Worm (Caenorhabditis elegans) whole organism, L4 larva: ENCODE results near the gene ins-35.

Experiments used
- Y5F2A.4 ChIP-seq: fragments of 200-800 bp; sonication (Bioruptor generic); optimal IDR thresholded peaks from 2 replicates; lab custom pipeline; 2018; ENCODE audit warnings: mild to moderate bottlenecking, missing genetic modification characterization, missing compliant biosample characterization
- ceh-44 ChIP-seq: fragments of 200-800 bp; sonication (Bioruptor generic); IDR thresholded peaks from 2 replicates; pipeline ENCODE4 v1.3.6; 2022; ENCODE audit warnings: missing genetic modification reagents, missing genetic modification characterization, missing compliant biosample characterization
- cey-2 ChIP-seq: sonication (generic microtip); optimal IDR thresholded peaks from 3 replicates; lab custom pipeline; 2017; ENCODE audit warnings: missing genetic modification characterization, mild to moderate bottlenecking, missing compliant biosample characterization, antibody characterized with exemption, borderline replicate concordance; ENCODE audit not compliant: insufficient read depth
- daf-16 ChIP-seq, 3 experiments: sonication (generic microtip); optimal IDR thresholded peaks; 2 replicates each; lab custom pipeline; 2016 to 2017; ENCODE audit warnings: missing genetic modification characterization in 3 of 3, missing genetic modification reagents in 3 of 3, mild to moderate bottlenecking in 2 of 3, missing compliant biosample characterization in 2 of 3, missing biosample characterization in 1 of 3, moderate library complexity in 1 of 3
- dmd-8 ChIP-seq: fragments of 200-800 bp; sonication (Bioruptor generic); IDR thresholded peaks from 2 replicates; pipeline ENCODE4 v1.3.6; 2022; ENCODE audit warnings: missing genetic modification characterization, missing compliant biosample characterization
- dpl-1 ChIP-seq: fragments of 150-350 bp; optimal IDR thresholded peaks from 2 replicates; lab custom pipeline; 2014; ENCODE audit warnings: missing biosample characterization, missing genetic modification reagents, missing genetic modification characterization
- duxl-1 ChIP-seq: sonication (generic microtip); optimal IDR thresholded peaks from 2 replicates; lab custom pipeline; 2016; ENCODE audit warnings: mild to moderate bottlenecking, missing genetic modification characterization, moderate library complexity, missing compliant biosample characterization; ENCODE audit not compliant: poor library complexity
- dve-1 ChIP-seq: sonication (generic microtip); optimal IDR thresholded peaks from 2 replicates; lab custom pipeline; 2017; ENCODE audit warnings: antibody characterized with exemption, mild to moderate bottlenecking, missing genetic modification characterization, missing compliant biosample characterization; ENCODE audit not compliant: insufficient read depth
- egl-27 ChIP-seq: sonication (generic microtip); optimal IDR thresholded peaks from 3 replicates; lab custom pipeline; 2017; ENCODE audit warnings: missing biosample characterization, missing genetic modification reagents, missing genetic modification characterization
- hif-1 ChIP-seq, 2 experiments: sonication (generic microtip); optimal IDR thresholded peaks; 2 replicates each; lab custom pipeline; 2016 to 2017; ENCODE audit warnings: missing compliant biosample characterization in 2 of 2, missing genetic modification characterization in 2 of 2, missing genetic modification reagents in 2 of 2, missing genotype in 2 of 2, mild to moderate bottlenecking in 1 of 2
- hlh-30 ChIP-seq: sonication (generic microtip); optimal IDR thresholded peaks from 2 replicates; lab custom pipeline; 2017; ENCODE audit warnings: antibody characterized with exemption, mild to moderate bottlenecking, missing genetic modification characterization, missing compliant biosample characterization; ENCODE audit not compliant: insufficient read depth
- hmg-1.1 ChIP-seq: fragments of 200-800 bp; sonication (Bioruptor generic); IDR thresholded peaks from 2 replicates; pipeline ENCODE4 v1.3.6; 2022; ENCODE audit warnings: missing genetic modification reagents, missing genetic modification characterization, missing compliant biosample characterization
- lim-7 ChIP-seq: fragments of 200-800 bp; sonication (Bioruptor generic); IDR thresholded peaks from 2 replicates; pipeline ENCODE4 v1.3.6; 2022; ENCODE audit warnings: missing genetic modification characterization, missing compliant biosample characterization
- lin-39 ChIP-seq: fragments of 150-350 bp; optimal IDR thresholded peaks from 2 replicates; lab custom pipeline; 2014; ENCODE audit warnings: missing biosample characterization, missing genetic modification reagents, missing genetic modification characterization
- lsy-2 ChIP-seq, 2 experiments: fragments of 150-350 bp in 1 of 2; sonication (generic microtip) in 1 of 2; optimal IDR thresholded peaks; 2 replicates each; lab custom pipeline; 2014 to 2017; ENCODE audit warnings: missing biosample characterization in 2 of 2, missing genetic modification characterization in 2 of 2
- mdl-1 ChIP-seq, 2 experiments: fragments of 150-350 bp in 1 of 2; sonication (generic microtip) in 1 of 2; optimal IDR thresholded peaks; 2 replicates each; lab custom pipeline; 2014 to 2017; ENCODE audit warnings: missing biosample characterization in 2 of 2, missing genetic modification characterization in 2 of 2
- mep-1 ChIP-seq: fragments of 150-350 bp; sonication (generic microtip); optimal IDR thresholded peaks from 3 replicates; lab custom pipeline; 2014; ENCODE audit warnings: missing biosample characterization, missing genetic modification characterization
- mxl-3 ChIP-seq: fragments of 200-800 bp; sonication (Bioruptor generic); optimal IDR thresholded peaks from 2 replicates; lab custom pipeline; 2018; ENCODE audit warnings: mild to moderate bottlenecking, missing genetic modification characterization, missing compliant biosample characterization
- nhr-11 ChIP-seq: fragments of 150-350 bp; optimal IDR thresholded peaks from 2 replicates; lab custom pipeline; 2014; ENCODE audit warnings: missing biosample characterization, missing genetic modification characterization
- nhr-28 ChIP-seq: fragments of 150-350 bp; optimal IDR thresholded peaks from 2 replicates; lab custom pipeline; 2014; ENCODE audit warnings: missing biosample characterization, missing genetic modification characterization
- nhr-48 ChIP-seq: sonication (generic microtip); optimal IDR thresholded peaks from 2 replicates; lab custom pipeline; 2016; ENCODE audit warnings: mild to moderate bottlenecking, missing genetic modification characterization, missing compliant biosample characterization
- nhr-6 ChIP-seq: fragments of 150-350 bp; optimal IDR thresholded peaks from 2 replicates; lab custom pipeline; 2014; ENCODE audit warnings: missing biosample characterization, missing genetic modification characterization
- pha-4 ChIP-seq, 2 experiments: fragments of 150-350 bp in 1 of 2; fragments of 200-800 bp in 1 of 2; sonication (Bioruptor generic) in 1 of 2; IDR thresholded peaks in 1 of 2; optimal IDR thresholded peaks in 1 of 2; 2 replicates each; pipeline versions ENCODE4 v1.3.6 to Lab custom; 2014 to 2022; ENCODE audit warnings: missing genetic modification characterization in 2 of 2, missing genetic modification reagents in 2 of 2, missing biosample characterization in 1 of 2, missing compliant biosample characterization in 1 of 2
- rbr-2 ChIP-seq: sonication (generic microtip); optimal IDR thresholded peaks from 2 replicates; lab custom pipeline; 2016; ENCODE audit warnings: missing genotype, missing genetic modification characterization, missing compliant biosample characterization
- spr-3 ChIP-seq: fragments of 200-800 bp; sonication (Bioruptor generic); optimal IDR thresholded peaks from 2 replicates; lab custom pipeline; 2018; ENCODE audit warnings: mild to moderate bottlenecking, missing genetic modification characterization, missing compliant biosample characterization
- unc-39 ChIP-seq: sonication (generic microtip); optimal IDR thresholded peaks from 2 replicates; lab custom pipeline; 2017; ENCODE audit warnings: missing biosample characterization, missing genetic modification characterization
- unc-62 ChIP-seq, 3 experiments: fragments of 150-350 bp in 1 of 3; sonication (generic microtip); optimal IDR thresholded peaks in 2 of 3; peaks in 1 of 3; 1 replicate in 1 of 3; 2 replicates in 2 of 3; lab custom pipeline; 2014 to 2017; ENCODE audit warnings: missing biosample characterization in 3 of 3, missing genetic modification characterization in 3 of 3, missing genetic modification reagents in 3 of 3, missing genotype in 1 of 3
- zag-1 ChIP-seq: fragments of 150-350 bp; optimal IDR thresholded peaks from 2 replicates; lab custom pipeline; 2014; ENCODE audit warnings: missing biosample characterization, missing genetic modification characterization
- zip-2 ChIP-seq: fragments of 150-350 bp; optimal IDR thresholded peaks from 2 replicates; lab custom pipeline; 2014; ENCODE audit warnings: missing biosample characterization, missing genetic modification characterization

ins-35 gene

DNA sequence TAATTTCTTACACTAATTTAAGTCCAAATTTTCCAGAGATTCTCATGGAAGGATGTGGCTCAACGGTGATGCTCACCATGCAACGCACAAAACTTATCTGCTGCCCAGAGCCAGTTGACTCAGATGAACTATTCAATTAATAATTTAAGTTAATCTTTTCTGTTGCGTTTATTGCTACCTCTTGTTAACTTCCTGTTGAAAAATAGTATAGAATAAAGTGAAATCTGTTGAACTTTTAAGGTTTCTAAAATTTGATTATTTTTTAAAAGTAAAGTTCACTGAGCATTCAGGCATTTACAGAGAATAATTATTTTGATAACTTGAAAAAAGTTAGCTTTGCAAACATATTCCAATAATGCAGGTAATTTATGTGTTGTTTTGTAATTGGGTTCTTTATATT, 734 bp downstream of the ins-35 start:
- TF ChIP-seq unc-62 (GFP tag; optimal IDR thresholded peaks at IDR 0.05 in 1 of 2; lab: Kevin White, UChicago) (peak in 1 of 2 experiments; percentile 92), unc-62 (tag; optimal IDR thresholded peaks at IDR 0.05; lab: Kevin White, UChicago) (no peak), Y5F2A.4 (GFP tag; lab: Kevin White, UChicago) (no peak), hif-1 (tag; optimal IDR thresholded peaks at IDR 0.05; lab: Kevin White, UChicago) (no peak), dmd-8 (GFP tag; lab: Robert Waterston, UW) (no peak), zag-1 (tag; lab: Kevin White, UChicago) (no peak)

DNA sequence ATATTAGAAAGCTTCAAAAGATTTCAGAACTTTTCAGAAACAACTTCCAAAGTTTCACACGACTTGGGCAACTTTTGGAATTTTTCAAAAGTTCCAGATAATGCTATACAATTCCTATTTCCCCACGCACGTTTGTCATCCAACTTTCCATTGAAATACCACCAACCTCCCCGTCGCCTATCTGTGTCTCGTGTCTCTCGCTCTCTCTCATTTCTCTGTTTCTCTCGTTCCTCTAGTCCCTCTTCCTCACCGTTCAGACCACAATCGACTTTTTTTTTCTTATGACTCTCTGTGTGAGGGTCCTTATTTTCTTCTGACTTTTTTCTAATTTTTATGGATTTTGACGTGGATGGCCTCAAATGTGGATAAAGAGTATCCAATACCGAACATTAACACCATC, 5.0 kb downstream of the ins-35 start, which contains the start of gene K02E2.6:
Gene K02E2.6 (plus strand): TSS at position 242 of the 400 bp plus-strand sequence.
- TF ChIP-seq Y5F2A.4 (GFP tag; lab: Kevin White, UChicago) (no peak), daf-16 (GFP tag; optimal IDR thresholded peaks at IDR 0.05; lab: Kevin White, UChicago) (no peak), daf-16 (tag; optimal IDR thresholded peaks at IDR 0.05; lab: Kevin White, UChicago) (peak; percentile 6), hlh-30 (peak; percentile 54), duxl-1 (tag; lab: Kevin White, UChicago) (peak; percentile 91)

DNA sequence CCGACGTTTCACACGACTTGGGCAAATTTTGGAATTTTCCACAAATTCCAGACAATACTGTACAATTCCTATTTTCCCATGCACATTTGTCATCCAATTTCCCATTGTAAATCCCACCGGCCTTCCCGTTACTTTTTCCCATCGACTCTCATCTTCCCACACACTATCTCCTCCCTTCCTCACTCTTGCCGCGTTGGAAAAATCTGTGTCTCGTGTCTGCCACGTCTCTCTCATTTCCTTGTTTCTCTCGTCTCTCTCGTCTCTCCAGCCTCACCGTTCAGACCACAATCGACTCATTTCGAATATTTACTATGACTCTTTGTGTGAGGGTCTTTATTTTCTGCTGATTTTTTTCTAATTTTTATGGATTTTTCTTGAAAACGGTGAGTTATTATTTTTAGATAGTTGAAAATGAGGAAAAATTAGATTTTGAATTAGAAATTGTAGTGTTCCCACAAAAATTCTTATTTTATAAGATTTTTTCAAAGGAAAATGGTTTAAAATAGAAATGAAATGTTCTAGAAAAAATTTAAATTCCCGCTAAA, 7.8 kb downstream of the ins-35 start, which contains the start of gene K02E2.11:
Gene K02E2.11 (plus strand): TSS at position 251 of the 545 bp plus-strand sequence.
- peak; percentile 29 for TF ChIP-seq rbr-2
- no peak for TF ChIP-seq cey-2 (tag; lab: Kevin White, UChicago)
- TF ChIP-seq nhr-6 (tag; lab: Kevin White, UChicago), result peak; percentile 70
- peak; percentile 58 for TF ChIP-seq mep-1 (tag; lab: Kevin White, UChicago)
- TF ChIP-seq nhr-11, result peak; percentile 13
- TF ChIP-seq nhr-28, result peak; percentile 22
- TF ChIP-seq unc-62 (GFP tag; optimal IDR thresholded peaks at IDR 0.05 in 1 of 2; lab: Kevin White, UChicago), result peak in 1 of 2 experiments; percentile 94
- no peak for TF ChIP-seq unc-62 (tag; optimal IDR thresholded peaks at IDR 0.05; lab: Kevin White, UChicago)
- peak; percentile 89 for TF ChIP-seq hlh-30
- TF ChIP-seq duxl-1 (tag; lab: Kevin White, UChicago), result peak; percentile 93
- TF ChIP-seq mxl-3, result no peak
- no peak for TF ChIP-seq spr-3 (GFP tag; lab: Kevin White, UChicago)
- peak; percentile 71 for TF ChIP-seq hmg-1.1 (GFP tag; lab: Robert Waterston, UW)
- TF ChIP-seq lsy-2 (tag; optimal IDR thresholded peaks at IDR 0.05; lab: Kevin White, UChicago), result peak in 1 of 2 experiments; percentile 60
- peak; percentile 58 for TF ChIP-seq dve-1 (tag; lab: Kevin White, UChicago)
- TF ChIP-seq pha-4 (GFP tag; IDR thresholded peaks at IDR 0.05; lab: Robert Waterston, UW), result no peak
- TF ChIP-seq pha-4 (tag; optimal IDR thresholded peaks at IDR 0.05; lab: Kevin White, UChicago), result peak; percentile 25
- TF ChIP-seq daf-16 (GFP tag; optimal IDR thresholded peaks at IDR 0.05; lab: Kevin White, UChicago), result no peak
- TF ChIP-seq daf-16 (tag; optimal IDR thresholded peaks at IDR 0.05; lab: Kevin White, UChicago), result peak; percentile 9
- TF ChIP-seq mdl-1 (tag; optimal IDR thresholded peaks at IDR 0.05; lab: Kevin White, UChicago), result peak in 1 of 2 experiments; percentile 65
- TF ChIP-seq lim-7 (GFP tag; lab: Robert Waterston, UW), result no peak
- TF ChIP-seq dpl-1, result peak; percentile 27
- TF ChIP-seq lin-39 (tag; lab: Kevin White, UChicago), result no peak

DNA sequence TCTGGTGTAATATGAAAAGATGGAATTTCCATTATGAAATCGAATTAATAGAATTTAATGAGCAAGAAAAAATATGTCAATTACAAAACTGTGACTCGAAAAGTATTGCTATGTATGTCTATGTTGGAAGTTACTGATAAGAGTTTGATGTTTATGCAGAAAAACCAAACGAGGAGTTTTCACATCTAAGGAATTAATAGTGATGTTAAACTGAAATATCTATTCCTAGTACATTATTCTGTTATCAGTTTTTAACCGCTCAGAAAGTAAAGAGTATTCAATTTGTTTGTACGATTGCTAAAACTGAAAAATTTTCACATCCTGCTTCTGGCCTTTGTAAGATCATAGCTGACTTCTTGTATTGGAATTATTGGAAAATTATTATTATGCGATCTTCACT, 11.6 kb downstream of the ins-35 start, which contains the start of gene K02E2.7:
Gene K02E2.7 (minus strand): TSS at position 101 of the 400 bp plus-strand sequence.
- no peak for TF ChIP-seq spr-3 (GFP tag; lab: Kevin White, UChicago)
- TF ChIP-seq unc-39 (tag; lab: Kevin White, UChicago), result no peak
- TF ChIP-seq nhr-48, result no peak
- no peak for TF ChIP-seq egl-27 (tag; lab: Kevin White, UChicago)
- TF ChIP-seq zip-2 (tag; lab: Kevin White, UChicago), result no peak
- no peak for TF ChIP-seq ceh-44
